Fruit fly (Drosophila melanogaster): ENCODE data around the gene CG32755.
A peak's percentile ranks its signal among the peaks of the same experiment; 100 is the strongest.

CG32755 gene

DNA sequence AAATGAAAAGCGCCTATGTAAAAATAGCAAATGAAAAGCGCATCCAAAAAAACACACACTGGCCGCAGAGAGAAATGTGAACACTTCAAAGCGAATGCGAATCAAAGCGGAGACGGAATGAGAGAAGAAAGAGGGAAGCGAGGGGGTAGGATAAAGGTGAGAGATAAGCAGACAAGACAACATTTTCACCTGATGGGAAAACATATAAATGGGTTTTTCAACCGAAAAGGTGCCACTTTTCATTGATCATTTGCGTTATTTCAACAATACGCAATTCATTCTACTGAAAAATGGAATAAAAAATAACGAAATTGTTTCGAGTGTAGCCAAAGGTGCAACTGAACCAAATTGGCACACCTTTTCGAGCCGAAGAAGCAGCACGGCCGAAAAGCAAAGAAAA lies 27.1 kb downstream of the CG32755 start (continued):
- no peak for TF ChIP-seq CG6854 (GFP tag; optimal IDR thresholded peaks at IDR 0.05)
- TF ChIP-seq CG12769 (tag; optimal IDR thresholded peaks at IDR 0.05): no peak
- peak; percentile 41; the same call in 1 of the 3 replicates for TF ChIP-seq dysf (GFP tag; IDR thresholded peaks at IDR 0.05)
- TF ChIP-seq gsb (GFP tag; IDR thresholded peaks at IDR 0.05): no peak
- TF ChIP-seq CG7271 (tag; optimal IDR thresholded peaks at IDR 0.05): no peak
- TF ChIP-seq pita (GFP tag; optimal IDR thresholded peaks at IDR 0.05): no peak
- peak; percentile 31 for TF ChIP-seq CG11504 (tag; optimal IDR thresholded peaks at IDR 0.05)
- TF ChIP-seq C15 (GFP tag; IDR thresholded peaks at IDR 0.05): no peak
- TF ChIP-seq Max (GFP tag; optimal IDR thresholded peaks at IDR 0.05): no peak
- no peak for TF ChIP-seq p53 (GFP tag; optimal IDR thresholded peaks at IDR 0.05)
- no peak for TF ChIP-seq pan (optimal IDR thresholded peaks at IDR 0.05)
- peak in 1 of 2 experiments; percentile 26 for TF ChIP-seq pan (GFP tag; optimal IDR thresholded peaks at IDR 0.05 in 1 of 2, IDR thresholded peaks at IDR 0.05 in 1 of 2)
- peak; percentile 22 for TF ChIP-seq CG30403 (GFP tag; optimal IDR thresholded peaks at IDR 0.05)
- peak in 1 of 2 experiments; percentile 36 for TF ChIP-seq Hr51 (GFP tag; optimal IDR thresholded peaks at IDR 0.05)
- no peak for TF ChIP-seq CG14710 (tag; optimal IDR thresholded peaks at IDR 0.05)
- peak; percentile 22 for TF ChIP-seq CG7839 (tag; optimal IDR thresholded peaks at IDR 0.05)
- no peak for TF ChIP-seq CG43689 (GFP tag; IDR thresholded peaks at IDR 0.05)
- TF ChIP-seq CG33213 (GFP tag; optimal IDR thresholded peaks at IDR 0.05): no peak
- TF ChIP-seq aop (GFP tag; IDR thresholded peaks at IDR 0.05): no peak
- TF ChIP-seq CG13287 (GFP tag; IDR thresholded peaks at IDR 0.05; ENCODE audit: partially characterized antibody): no peak
- no peak for TF ChIP-seq sqz (GFP tag; optimal IDR thresholded peaks at IDR 0.05)
- no peak for TF ChIP-seq Scr (GFP tag; IDR thresholded peaks at IDR 0.05; ENCODE audit: partially characterized antibody)
- TF ChIP-seq CG9437 (GFP tag; optimal IDR thresholded peaks at IDR 0.05): no peak
- TF ChIP-seq CG11456 (GFP tag; IDR thresholded peaks at IDR 0.05): no peak
- no peak for TF ChIP-seq sima (GFP tag; optimal IDR thresholded peaks at IDR 0.05)
- no peak for TF ChIP-seq ro (GFP tag; IDR thresholded peaks at IDR 0.05)
- TF ChIP-seq CG6689 (GFP tag; IDR thresholded peaks at IDR 0.05): 0 out of 2 replicates have a peak, but pooled peaks have one; percentile 6
- no peak for TF ChIP-seq CG12391 (tag; optimal IDR thresholded peaks at IDR 0.05)
- TF ChIP-seq fd64A (GFP tag; optimal IDR thresholded peaks at IDR 0.05): no peak
- TF ChIP-seq mirr (GFP tag; optimal IDR thresholded peaks at IDR 0.05): no peak
- TF ChIP-seq CG32532 (GFP tag; IDR thresholded peaks at IDR 0.05): 0 out of 2 replicates have a peak, but pooled peaks have one; percentile 32
- TF ChIP-seq lmd (GFP tag; IDR thresholded peaks at IDR 0.05): peak; percentile 16; the same call in 1 of the 2 replicates
- peak; percentile 6 for TF ChIP-seq psq (GFP tag; optimal IDR thresholded peaks at IDR 0.05)
- no peak for TF ChIP-seq CG17186 (GFP tag; optimal IDR thresholded peaks at IDR 0.05)
- TF ChIP-seq CG2116 (GFP tag; optimal IDR thresholded peaks at IDR 0.05): no peak
- no peak for TF ChIP-seq Atf6 (GFP tag; IDR thresholded peaks at IDR 0.05)
- TF ChIP-seq CG9817 (tag; optimal IDR thresholded peaks at IDR 0.05): no peak
- no peak for TF ChIP-seq CG1602 (GFP tag; optimal IDR thresholded peaks at IDR 0.05)
- TF ChIP-seq CG11085 (GFP tag; IDR thresholded peaks at IDR 0.05): no peak
- peak; percentile 18 for TF ChIP-seq Meics (GFP tag; optimal IDR thresholded peaks at IDR 0.05)
- TF ChIP-seq Bdp1 (GFP tag; optimal IDR thresholded peaks at IDR 0.05): no peak
- no peak for TF ChIP-seq CG11093 (GFP tag; IDR thresholded peaks at IDR 0.05)
- TF ChIP-seq usp (GFP tag; optimal IDR thresholded peaks at IDR 0.05): no peak
- TF ChIP-seq Oli (tag; optimal IDR thresholded peaks at IDR 0.05): peak; percentile 27
- peak; percentile 19 for TF ChIP-seq Hsf (GFP tag; optimal IDR thresholded peaks at IDR 0.05)
- no peak for TF ChIP-seq CG16779 (GFP tag; IDR thresholded peaks at IDR 0.05)
- TF ChIP-seq CG2889 (GFP tag; IDR thresholded peaks at IDR 0.05): no peak
- 0 out of 2 replicates have a peak, but pooled peaks have one; percentile 22 for TF ChIP-seq CG14441 (GFP tag; IDR thresholded peaks at IDR 0.05)
- no peak for TF ChIP-seq Fer1 (GFP tag; optimal IDR thresholded peaks at IDR 0.05)
- no peak for TF ChIP-seq CG4820 (GFP tag; optimal IDR thresholded peaks at IDR 0.05)
- TF ChIP-seq Eip74EF (GFP tag; optimal IDR thresholded peaks at IDR 0.05): no peak

Data from whole organism, embryonic.